In genomic region chr2L:8478911-8479706, dm6 we compare ENCODE assay signal across 2 fruit fly cellular contexts.
TF ChIP-seq lines count a peak whose summit lies in the region.

No protein-coding gene starts in this region.

TF ChIP-seq in whole organism, embryonic, 481 proteins besides CTCF, POLR2A, EP300 and RAD21 (continued from another document and continues in another):
- TF ChIP-seq Dfd (GFP tag; optimal IDR thresholded peaks at IDR 0.05; lab: Kevin White, UChicago) (no peak), sc (optimal IDR thresholded peaks at IDR 0.05; lab: Kevin White, UChicago) (no peak), sc (GFP tag; optimal IDR thresholded peaks at IDR 0.05; lab: Kevin White, UChicago) (no peak), sens-2 (GFP tag; IDR thresholded peaks at IDR 0.05; lab: Robert Waterston, UW) (no peak), CG6854 (GFP tag; optimal IDR thresholded peaks at IDR 0.05; lab: Kevin White, UChicago) (no peak), CG4404 (GFP tag; IDR thresholded peaks at IDR 0.05; lab: Robert Waterston, UW) (no peak), CG17612 (GFP tag; IDR thresholded peaks at IDR 0.05; lab: Robert Waterston, UW) (no peak), otp (GFP tag; IDR thresholded peaks at IDR 0.05; lab: Robert Waterston, UW) (no peak), bsh (GFP tag; optimal IDR thresholded peaks at IDR 0.05; lab: Kevin White, UChicago) (peak in 1 of 2 experiments; percentile 96), Bteb2 (GFP tag; optimal IDR thresholded peaks at IDR 0.05; lab: Kevin White, UChicago) (no peak), Dbx (GFP tag; IDR thresholded peaks at IDR 0.05; lab: Robert Waterston, UW) (no peak), CG6689 (GFP tag; IDR thresholded peaks at IDR 0.05; lab: Robert Waterston, UW) (no peak), trh (GFP tag; optimal IDR thresholded peaks at IDR 0.05; lab: Kevin White, UChicago) (no peak), nerfin-2 (GFP tag; IDR thresholded peaks at IDR 0.05; lab: Robert Waterston, UW; ENCODE audit: partially characterized antibody) (no peak), Ets97D (GFP tag; optimal IDR thresholded peaks at IDR 0.05; lab: Kevin White, UChicago) (no peak), CG16779 (GFP tag; IDR thresholded peaks at IDR 0.05; lab: Robert Waterston, UW) (no peak), CG3407 (GFP tag; optimal IDR thresholded peaks at IDR 0.05; lab: Kevin White, UChicago) (no peak), CG3726 (GFP tag; IDR thresholded peaks at IDR 0.05; lab: Robert Waterston, UW) (no peak), knrl (GFP tag; IDR thresholded peaks at IDR 0.05; lab: Robert Waterston, UW; ENCODE audit: partially characterized antibody) (no peak), ind (GFP tag; optimal IDR thresholded peaks at IDR 0.05; lab: Kevin White, UChicago) (no peak), CG2199 (GFP tag; IDR thresholded peaks at IDR 0.05; lab: Robert Waterston, UW) (peak; percentile 72; the same call in 1 of the 3 replicates), CG16863 (GFP tag; optimal IDR thresholded peaks at IDR 0.05; lab: Kevin White, UChicago) (no peak), Awh (GFP tag; IDR thresholded peaks at IDR 0.05; lab: Robert Waterston, UW) (0 out of 2 replicates have a peak, but pooled peaks have one; percentile 10), emc (GFP tag; optimal IDR thresholded peaks at IDR 0.05; lab: Kevin White, UChicago) (no peak), Adf1 (GFP tag; IDR thresholded peaks at IDR 0.05; lab: Robert Waterston, UW) (no peak), CG32532 (GFP tag; IDR thresholded peaks at IDR 0.05; lab: Robert Waterston, UW) (no peak), bigmax (GFP tag; optimal IDR thresholded peaks at IDR 0.05; lab: Kevin White, UChicago) (no peak), CG2129 (GFP tag; IDR thresholded peaks at IDR 0.05; lab: Robert Waterston, UW; ENCODE audit: partially characterized antibody) (no peak), ac (GFP tag; optimal IDR thresholded peaks at IDR 0.05; lab: Kevin White, UChicago) (peak; percentile 0), ssp (GFP tag; IDR thresholded peaks at IDR 0.05; lab: Robert Waterston, UW) (no peak), Doc3 (GFP tag; IDR thresholded peaks at IDR 0.05; lab: Robert Waterston, UW; ENCODE audit: partially characterized antibody) (no peak), Dref (GFP tag; IDR thresholded peaks at IDR 0.05; lab: Robert Waterston, UW) (no peak), Gsc (GFP tag; IDR thresholded peaks at IDR 0.05; lab: Robert Waterston, UW) (no peak), CG6791 (GFP tag; IDR thresholded peaks at IDR 0.05; lab: Robert Waterston, UW; ENCODE audit: partially characterized antibody) (peak; percentile 29; the same call in 1 of the 3 replicates), insv (GFP tag; optimal IDR thresholded peaks at IDR 0.05; lab: Kevin White, UChicago) (peak in 1 of 2 experiments; percentile 86), HLH4C (GFP tag; IDR thresholded peaks at IDR 0.05; lab: Robert Waterston, UW; ENCODE audit: partially characterized antibody) (no peak), CG14965 (GFP tag; optimal IDR thresholded peaks at IDR 0.05; lab: Kevin White, UChicago; ENCODE audit: borderline replicate concordance) (no peak), sd (tag; optimal IDR thresholded peaks at IDR 0.05; lab: Kevin White, UChicago) (no peak), tin (GFP tag; optimal IDR thresholded peaks at IDR 0.05; lab: Kevin White, UChicago) (no peak), tap (tag; optimal IDR thresholded peaks at IDR 0.05; lab: Kevin White, UChicago) (no peak), Hand (GFP tag; optimal IDR thresholded peaks at IDR 0.05; lab: Kevin White, UChicago) (no peak), tgo (GFP tag; IDR thresholded peaks at IDR 0.05; lab: Robert Waterston, UW) (no peak), Rfx (GFP tag; IDR thresholded peaks at IDR 0.05; lab: Robert Waterston, UW) (no peak), Max (GFP tag; optimal IDR thresholded peaks at IDR 0.05; lab: Kevin White, UChicago) (no peak), CG8478 (optimal IDR thresholded peaks at IDR 0.05; lab: Kevin White, UChicago) (no peak), corto (GFP tag; optimal IDR thresholded peaks at IDR 0.05; lab: Kevin White, UChicago) (peak; percentile 54), Dek (tag; optimal IDR thresholded peaks at IDR 0.05; lab: Kevin White, UChicago) (no peak), tup (GFP tag; optimal IDR thresholded peaks at IDR 0.05; lab: Kevin White, UChicago) (no peak), Elba2 (GFP tag; optimal IDR thresholded peaks at IDR 0.05; lab: Kevin White, UChicago) (peak; percentile 34), Ets65A (GFP tag; lab: Kevin White, UChicago) (peak; percentile 9), crol (GFP tag; IDR thresholded peaks at IDR 0.05; lab: Robert Waterston, UW) (no peak), Drgx (GFP tag; IDR thresholded peaks at IDR 0.05; lab: Robert Waterston, UW) (peak; percentile 66), CG32767 (GFP tag; IDR thresholded peaks at IDR 0.05; lab: Robert Waterston, UW) (0 out of 2 replicates have a peak, but pooled peaks have one; percentile 36), Eip74EF (GFP tag; optimal IDR thresholded peaks at IDR 0.05; lab: Kevin White, UChicago) (no peak), CG12769 (tag; optimal IDR thresholded peaks at IDR 0.05; lab: Kevin White, UChicago) (peak; percentile 41), Lhr (GFP tag; optimal IDR thresholded peaks at IDR 0.05; lab: Kevin White, UChicago) (no peak), CG5180 (GFP tag; optimal IDR thresholded peaks at IDR 0.05; lab: Kevin White, UChicago) (peak; percentile 3), jumu (GFP tag; optimal IDR thresholded peaks at IDR 0.05; lab: Kevin White, UChicago) (no peak), CG16813 (GFP tag; IDR thresholded peaks at IDR 0.05; lab: Robert Waterston, UW; ENCODE audit: partially characterized antibody) (no peak), CG12659 (GFP tag; optimal IDR thresholded peaks at IDR 0.05; lab: Kevin White, UChicago) (no peak), bbx (GFP tag; IDR thresholded peaks at IDR 0.05; lab: Robert Waterston, UW; ENCODE audit: partially characterized antibody) (no peak), ro (GFP tag; IDR thresholded peaks at IDR 0.05; lab: Robert Waterston, UW) (no peak), CG6813 (GFP tag; optimal IDR thresholded peaks at IDR 0.05; lab: Kevin White, UChicago) (no peak), CG7928 (GFP tag; optimal IDR thresholded peaks at IDR 0.05; lab: Kevin White, UChicago) (no peak), CG31388 (GFP tag; optimal IDR thresholded peaks at IDR 0.05; lab: Kevin White, UChicago) (no peak), CG3838 (GFP tag; optimal IDR thresholded peaks at IDR 0.05; lab: Kevin White, UChicago) (no peak), pho (GFP tag; optimal IDR thresholded peaks at IDR 0.05; lab: Kevin White, UChicago) (no peak), H15 (GFP tag; IDR thresholded peaks at IDR 0.05; lab: Robert Waterston, UW) (no peak)

TF ChIP-seq in whole organism, prepupa, 60 proteins besides CTCF, POLR2A, EP300 and RAD21 (continued from another document):
- TF ChIP-seq Eip75B (GFP tag; optimal IDR thresholded peaks at IDR 0.05; lab: Kevin White, UChicago) (peak; percentile 74), spab (GFP tag; optimal IDR thresholded peaks at IDR 0.05; lab: Kevin White, UChicago) (peak; percentile 96), Met (GFP tag; optimal IDR thresholded peaks at IDR 0.05; lab: Kevin White, UChicago) (peak; percentile 34), CG1621 (tag; optimal IDR thresholded peaks at IDR 0.05; lab: Kevin White, UChicago) (peak; percentile 88), Lpt (GFP tag; optimal IDR thresholded peaks at IDR 0.05; lab: Kevin White, UChicago) (peak; percentile 82), Eip93F (GFP tag; optimal IDR thresholded peaks at IDR 0.05; lab: Kevin White, UChicago) (peak; percentile 22), salr (GFP tag; optimal IDR thresholded peaks at IDR 0.05; lab: Kevin White, UChicago) (peak; percentile 73 to 79), esn (GFP tag; optimal IDR thresholded peaks at IDR 0.05; lab: Kevin White, UChicago) (peak; percentile 28), CG15336 (GFP tag; IDR thresholded peaks at IDR 0.05; lab: Robert Waterston, UW) (peak; percentile 81), CG6854 (GFP tag; optimal IDR thresholded peaks at IDR 0.05; lab: Kevin White, UChicago) (peak; percentile 93), CG11902 (GFP tag; optimal IDR thresholded peaks at IDR 0.05; lab: Kevin White, UChicago) (no peak), CG3032 (tag; optimal IDR thresholded peaks at IDR 0.05; lab: Kevin White, UChicago) (peak; percentile 77), CG8632 (GFP tag; optimal IDR thresholded peaks at IDR 0.05; lab: Kevin White, UChicago) (peak; percentile 40), Smox (GFP tag; optimal IDR thresholded peaks at IDR 0.05; lab: Kevin White, UChicago) (peak; percentile 9), fkh (GFP tag; optimal IDR thresholded peaks at IDR 0.05; lab: Kevin White, UChicago) (peak; percentile 25), CG6792 (GFP tag; optimal IDR thresholded peaks at IDR 0.05; lab: Kevin White, UChicago) (peak; percentile 59), CG9139 (GFP tag; optimal IDR thresholded peaks at IDR 0.05; lab: Kevin White, UChicago) (peak; percentile 98), net (GFP tag; optimal IDR thresholded peaks at IDR 0.05; lab: Kevin White, UChicago) (peak; percentile 73), dac (GFP tag; optimal IDR thresholded peaks at IDR 0.05; lab: Kevin White, UChicago) (peak; percentile 48), eg (GFP tag; IDR thresholded peaks at IDR 0.05; lab: Robert Waterston, UW) (peak; percentile 89), achi (GFP tag; optimal IDR thresholded peaks at IDR 0.05; lab: Kevin White, UChicago) (peak; percentile 65), CG11294 (GFP tag; IDR thresholded peaks at IDR 0.05; lab: Robert Waterston, UW) (no peak), ss (GFP tag; optimal IDR thresholded peaks at IDR 0.05; lab: Kevin White, UChicago) (peak; percentile 99), CG8119 (GFP tag; IDR thresholded peaks at IDR 0.05; lab: Robert Waterston, UW) (peak; percentile 88), CG32006 (GFP tag; optimal IDR thresholded peaks at IDR 0.05; lab: Kevin White, UChicago) (no peak), Blimp-1 (GFP tag; optimal IDR thresholded peaks at IDR 0.05; lab: Kevin White, UChicago) (peak; percentile 48), dsx (GFP tag; optimal IDR thresholded peaks at IDR 0.05; lab: Kevin White, UChicago; ENCODE audit: poor library complexity, severe bottlenecking) (peak; percentile 65), CG6276 (GFP tag; optimal IDR thresholded peaks at IDR 0.05; lab: Kevin White, UChicago) (peak; percentile 87), Sox14 (GFP tag; optimal IDR thresholded peaks at IDR 0.05; lab: Kevin White, UChicago) (peak; percentile 22), Hr4 (GFP tag; optimal IDR thresholded peaks at IDR 0.05; lab: Kevin White, UChicago) (peak; percentile 21), lz (GFP tag; optimal IDR thresholded peaks at IDR 0.05; lab: Kevin White, UChicago) (no peak), Gug (GFP tag; IDR thresholded peaks at IDR 0.05; lab: Robert Waterston, UW) (no peak), OdsH (GFP tag; optimal IDR thresholded peaks at IDR 0.05; lab: Kevin White, UChicago) (peak; percentile 38), Hr39 (GFP tag; optimal IDR thresholded peaks at IDR 0.05; lab: Kevin White, UChicago) (no peak), CG10631 (GFP tag; optimal IDR thresholded peaks at IDR 0.05; lab: Kevin White, UChicago) (peak; percentile 23)
TF ChIP-seq in whole organism, prepupa: peak in this region for 46.
